Fruit fly (Drosophila melanogaster) whole organism, embryonic: Measurements from ENCODE around the gene CG45045.

Experiments used
- Bdp1 ChIP-seq: fragments of 200-800 bp; sonication (Bioruptor generic); optimal IDR thresholded peaks from 3 replicates; lab custom pipeline; 2016; ENCODE audit warnings: missing biosample characterization, missing genetic modification characterization
- CG10267 ChIP-seq: fragments of 200-800 bp; sonication (Bioruptor generic); optimal IDR thresholded peaks from 2 replicates; lab custom pipeline; 2018; ENCODE audit warnings: missing biosample characterization, mild to moderate bottlenecking, missing genetic modification characterization, moderate library complexity
- CG13624 ChIP-seq: fragments of 200-800 bp; sonication (Bioruptor generic); optimal IDR thresholded peaks from 2 replicates; lab custom pipeline; 2016; ENCODE audit warnings: missing biosample characterization, missing genetic modification characterization
- CG16779 ChIP-seq: fragments of 200-800 bp; sonication (Bioruptor generic); IDR thresholded peaks from 2 replicates; pipeline ENCODE4 v1.3.6; 2022; ENCODE audit warnings: missing biosample characterization, missing genetic modification characterization
- CG17612 ChIP-seq: fragments of 200-800 bp; sonication (Bioruptor generic); IDR thresholded peaks from 2 replicates; pipeline ENCODE4 v1.3.6; 2022; ENCODE audit warnings: missing biosample characterization, missing genetic modification characterization
- CG2120 ChIP-seq: fragments of 200-800 bp; sonication (Bioruptor generic); optimal IDR thresholded peaks from 3 replicates; lab custom pipeline; 2016; ENCODE audit warnings: missing biosample characterization, missing genetic modification characterization
- CG30431 ChIP-seq: fragments of 200-800 bp; sonication (Bioruptor generic); optimal IDR thresholded peaks from 2 replicates; lab custom pipeline; 2017; ENCODE audit warnings: missing biosample characterization, missing genetic modification characterization
- CG3838 ChIP-seq: fragments of 200-800 bp; sonication (Bioruptor generic); optimal IDR thresholded peaks from 3 replicates; lab custom pipeline; 2016; ENCODE audit warnings: missing biosample characterization, missing genetic modification characterization
- CG4328 ChIP-seq: fragments of 200-800 bp; sonication (Bioruptor generic); optimal IDR thresholded peaks from 3 replicates; lab custom pipeline; 2017; ENCODE audit warnings: missing biosample characterization, missing genetic modification reagents, missing genetic modification characterization
- CG4617 ChIP-seq: fragments of 200-800 bp; sonication (Bioruptor generic); optimal IDR thresholded peaks from 3 replicates; lab custom pipeline; 2016; ENCODE audit warnings: missing biosample characterization, missing genetic modification characterization, borderline replicate concordance
- CG6175 ChIP-seq: fragments of 200-800 bp; sonication (Bioruptor generic); IDR thresholded peaks from 3 replicates; pipeline ENCODE4 v1.3.6; 2022; ENCODE audit warnings: missing biosample characterization, missing genetic modification characterization
- CG7745 ChIP-seq: fragments of 200-800 bp; sonication (Bioruptor generic); optimal IDR thresholded peaks from 2 replicates; lab custom pipeline; 2018; ENCODE audit warnings: missing biosample characterization, mild to moderate bottlenecking, missing genetic modification characterization, moderate library complexity
- CG7786 ChIP-seq: fragments of 200-800 bp; sonication (Bioruptor generic); optimal IDR thresholded peaks from 2 replicates; lab custom pipeline; 2016; ENCODE audit warnings: missing biosample characterization, missing genetic modification characterization
- CG7928 ChIP-seq: fragments of 200-800 bp; sonication (Bioruptor generic); optimal IDR thresholded peaks from 2 replicates; lab custom pipeline; 2017; ENCODE audit warnings: missing biosample characterization, mild to moderate bottlenecking, missing genetic modification characterization
- CG8359 ChIP-seq: fragments of 200-800 bp; sonication (Bioruptor generic); optimal IDR thresholded peaks from 2 replicates; lab custom pipeline; 2017; ENCODE audit warnings: missing biosample characterization, mild to moderate bottlenecking, missing genetic modification characterization, borderline replicate concordance
- CG9727 ChIP-seq: fragments of 200-800 bp; sonication (Bioruptor generic); optimal IDR thresholded peaks from 3 replicates; lab custom pipeline; 2017; ENCODE audit warnings: missing biosample characterization, mild to moderate bottlenecking, missing genetic modification characterization
- Chrac-16 ChIP-seq: fragments of 200-800 bp; sonication (Bioruptor generic); optimal IDR thresholded peaks from 3 replicates; lab custom pipeline; 2016; ENCODE audit warnings: missing biosample characterization, missing genetic modification characterization
- Dbx ChIP-seq: fragments of 200-800 bp; sonication (Bioruptor generic); IDR thresholded peaks from 3 replicates; pipeline ENCODE4 v1.3.6; 2022; ENCODE audit warnings: missing biosample characterization, missing genetic modification characterization
- Dll ChIP-seq: fragments of 200-800 bp; sonication (Bioruptor generic); IDR thresholded peaks from 4 replicates; pipeline ENCODE4 v1.3.6; 2022; ENCODE audit warnings: missing biosample characterization, missing genetic modification characterization; ENCODE audit not compliant: partially characterized antibody
- Hey ChIP-seq: fragments of 200-800 bp; sonication (Bioruptor generic); optimal IDR thresholded peaks from 3 replicates; lab custom pipeline; 2018; ENCODE audit warnings: missing biosample characterization, mild to moderate bottlenecking, missing genetic modification characterization
- Hr78 ChIP-seq, 2 experiments: fragments of 200-800 bp in 1 of 2; fragments of >200 bp in 1 of 2; sonication (Bioruptor generic) in 1 of 2; optimal IDR thresholded peaks; 2 replicates each; lab custom pipeline; 2017 to 2019; ENCODE audit warnings: missing biosample characterization in 2 of 2, missing genetic modification characterization in 2 of 2, mild to moderate bottlenecking in 1 of 2, moderate library complexity in 1 of 2
- Lhr ChIP-seq: fragments of 200-800 bp; sonication (Bioruptor generic); optimal IDR thresholded peaks from 3 replicates; lab custom pipeline; 2017; ENCODE audit warnings: mild to moderate bottlenecking, missing biosample characterization, missing genetic modification reagents, missing genetic modification characterization
- MBD-R2 ChIP-seq: fragments of 200-800 bp; sonication (Bioruptor generic); IDR thresholded peaks from 2 replicates; pipeline ENCODE4 v1.3.6; 2022; ENCODE audit warnings: missing biosample characterization, missing genetic modification characterization
- MTF-1 ChIP-seq: fragments of 200-800 bp; sonication (Bioruptor generic); optimal IDR thresholded peaks from 2 replicates; lab custom pipeline; 2018; ENCODE audit warnings: missing biosample characterization, mild to moderate bottlenecking, missing genetic modification characterization, borderline replicate concordance
- Nf-YB ChIP-seq: fragments of 200-800 bp; sonication (Bioruptor generic); optimal IDR thresholded peaks from 3 replicates; lab custom pipeline; 2019; ENCODE audit warnings: missing biosample characterization, mild to moderate bottlenecking, missing genetic modification characterization, moderate library complexity
- Opbp ChIP-seq: fragments of 200-800 bp; sonication (Bioruptor generic); IDR thresholded peaks from 3 replicates; pipeline ENCODE4 v1.3.6; 2022; ENCODE audit warnings: missing biosample characterization, missing genetic modification characterization; ENCODE audit not compliant: partially characterized antibody
- Sry-β ChIP-seq: fragments of 200-800 bp; sonication (Bioruptor generic); optimal IDR thresholded peaks from 2 replicates; lab custom pipeline; 2018; ENCODE audit warnings: missing biosample characterization, mild to moderate bottlenecking, missing genetic modification characterization, moderate library complexity
- Xrp1 ChIP-seq: fragments of 200-800 bp; sonication (Bioruptor generic); IDR thresholded peaks from 2 replicates; pipeline ENCODE4 v1.3.6; 2022; ENCODE audit warnings: missing biosample characterization, missing genetic modification characterization
- ab ChIP-seq: fragments of 200-800 bp; sonication (Bioruptor generic); optimal IDR thresholded peaks from 2 replicates; lab custom pipeline; 2016; ENCODE audit warnings: missing biosample characterization, missing genetic modification characterization
- al ChIP-seq: fragments of 200-800 bp; sonication (Bioruptor generic); IDR thresholded peaks from 2 replicates; pipeline ENCODE4 v1.3.6; 2022; ENCODE audit warnings: missing biosample characterization, missing genetic modification characterization
- ash1 ChIP-seq: fragments of 200-800 bp; sonication (Bioruptor generic); optimal IDR thresholded peaks from 2 replicates; lab custom pipeline; 2018; ENCODE audit warnings: missing biosample characterization, mild to moderate bottlenecking, missing genetic modification characterization
- bcd ChIP-seq: fragments of 200-800 bp; sonication (Bioruptor generic); optimal IDR thresholded peaks from 2 replicates; lab custom pipeline; 2017; ENCODE audit warnings: missing biosample characterization, mild to moderate bottlenecking, missing genetic modification characterization
- bigmax ChIP-seq: fragments of 200-800 bp; sonication (Bioruptor generic); optimal IDR thresholded peaks from 2 replicates; lab custom pipeline; 2018; ENCODE audit warnings: missing biosample characterization, mild to moderate bottlenecking, missing genetic modification characterization
- bsh ChIP-seq, 2 experiments: fragments of 200-800 bp; sonication (Bioruptor generic); optimal IDR thresholded peaks; 2 replicates each; lab custom pipeline; 2017 to 2018; ENCODE audit warnings: mild to moderate bottlenecking in 2 of 2, missing biosample characterization in 2 of 2, missing genetic modification characterization in 2 of 2, moderate library complexity in 1 of 2
- cad ChIP-seq: fragments of >200 bp; optimal IDR thresholded peaks from 2 replicates; lab custom pipeline; 2017; ENCODE audit warnings: missing biosample characterization, missing genetic modification characterization
- cas ChIP-seq: fragments of 200-800 bp; sonication (Bioruptor generic); IDR thresholded peaks from 2 replicates; pipeline ENCODE4 v1.3.6; 2022; ENCODE audit warnings: missing biosample characterization, missing genetic modification characterization
- ewg ChIP-seq: fragments of 200-800 bp; sonication (Bioruptor generic); optimal IDR thresholded peaks from 3 replicates; lab custom pipeline; 2017; ENCODE audit warnings: mild to moderate bottlenecking, missing biosample characterization, missing genetic modification reagents, missing genetic modification characterization
- grn ChIP-seq: fragments of 200-800 bp; sonication (Bioruptor generic); optimal IDR thresholded peaks from 3 replicates; lab custom pipeline; 2017; ENCODE audit warnings: missing biosample characterization, missing genetic modification characterization
- nau ChIP-seq: fragments of 200-800 bp; sonication (Bioruptor generic); optimal IDR thresholded peaks from 3 replicates; lab custom pipeline; 2017; ENCODE audit warnings: missing biosample characterization, mild to moderate bottlenecking, missing genetic modification characterization, missing genetic modification reagents
- org-1 ChIP-seq: fragments of 200-800 bp; sonication (Bioruptor generic); optimal IDR thresholded peaks from 2 replicates; lab custom pipeline; 2017; ENCODE audit warnings: missing biosample characterization, missing genetic modification characterization
- pho ChIP-seq: fragments of 200-800 bp; sonication (Bioruptor generic); optimal IDR thresholded peaks from 2 replicates; lab custom pipeline; 2016; ENCODE audit warnings: missing biosample characterization, missing genetic modification characterization
- phol ChIP-seq: fragments of 200-800 bp; sonication (Bioruptor generic); optimal IDR thresholded peaks from 3 replicates; lab custom pipeline; 2018; ENCODE audit warnings: missing biosample characterization, mild to moderate bottlenecking, missing genetic modification characterization, moderate library complexity
- prd ChIP-seq, 3 experiments: fragments of >200 bp in 2 of 3; fragments of 200-800 bp in 1 of 3; sonication (Bioruptor generic) in 1 of 3; optimal IDR thresholded peaks in 2 of 3; IDR thresholded peaks in 1 of 3; 2 replicates in 2 of 3; 3 replicates in 1 of 3; pipeline versions ENCODE4 v1.3.6 to Lab custom; 2017 to 2022; ENCODE audit warnings: missing biosample characterization in 1 of 3, missing genetic modification characterization in 1 of 3
- run ChIP-seq: fragments of 200-800 bp; sonication (Bioruptor generic); optimal IDR thresholded peaks from 3 replicates; lab custom pipeline; 2018; ENCODE audit warnings: missing biosample characterization, mild to moderate bottlenecking, missing genetic modification characterization
- sens ChIP-seq: fragments of 200-800 bp; sonication (Bioruptor generic); peaks from one replicate; lab custom pipeline; 2016; ENCODE audit warnings: missing biosample characterization, missing genetic modification characterization
- sima ChIP-seq: fragments of 200-800 bp; sonication (Bioruptor generic); optimal IDR thresholded peaks from 2 replicates; lab custom pipeline; 2016; ENCODE audit warnings: missing biosample characterization, missing genetic modification characterization
- stc ChIP-seq: fragments of 200-800 bp; sonication (Bioruptor generic); IDR thresholded peaks from 2 replicates; pipeline ENCODE4 v1.3.6; 2022; ENCODE audit warnings: missing biosample characterization, missing genetic modification characterization
- tin ChIP-seq: fragments of 200-800 bp; sonication (Bioruptor generic); optimal IDR thresholded peaks from 3 replicates; lab custom pipeline; 2016; ENCODE audit warnings: missing biosample characterization, missing genetic modification characterization
- wek ChIP-seq: fragments of 200-800 bp; sonication (Bioruptor generic); optimal IDR thresholded peaks from 3 replicates; lab custom pipeline; 2018; ENCODE audit warnings: missing biosample characterization, mild to moderate bottlenecking, missing genetic modification characterization, moderate library complexity

The CG45045 gene

DNA sequence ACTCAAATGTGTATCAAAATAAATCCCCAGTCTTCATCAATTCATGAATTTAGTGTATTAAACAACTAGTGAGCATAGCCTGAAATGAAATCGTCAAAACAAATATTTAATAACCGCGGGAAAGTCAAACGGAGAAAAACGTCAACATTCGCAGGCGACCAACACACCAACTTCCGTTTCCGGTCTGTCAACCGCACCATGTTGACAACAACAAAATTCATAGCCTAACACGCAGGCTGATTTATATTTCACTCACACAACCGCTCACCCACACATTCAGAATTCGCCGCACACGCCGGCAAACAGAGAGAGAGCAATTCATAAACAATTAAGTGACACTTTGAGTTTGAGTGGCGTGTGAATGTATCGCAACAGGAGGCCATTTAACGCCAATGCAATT, 12.3 kb upstream of the CG45045 start (continued):
- TF ChIP-seq Hey, result peak; percentile 47
- no peak for TF ChIP-seq stc (GFP tag; lab: Robert Waterston, UW)
- no peak for TF ChIP-seq CG2120
- TF ChIP-seq pho (GFP tag; lab: Kevin White, UChicago), result no peak
- TF ChIP-seq bigmax, result no peak
- TF ChIP-seq Chrac-16 (GFP tag; lab: Kevin White, UChicago), result no peak
- TF ChIP-seq cas (GFP tag; lab: Robert Waterston, UW), result no peak
- peak; percentile 10 for TF ChIP-seq CG10267 (tag; lab: Kevin White, UChicago)
- no peak for TF ChIP-seq ash1
- TF ChIP-seq ewg (GFP tag; lab: Kevin White, UChicago), result peak; percentile 15
- TF ChIP-seq CG9727 (GFP tag; lab: Kevin White, UChicago), result peak; percentile 22
- TF ChIP-seq Dbx (GFP tag; lab: Robert Waterston, UW), result no peak
- TF ChIP-seq al (GFP tag; lab: Robert Waterston, UW), result no peak
- peak; percentile 20 for TF ChIP-seq Lhr (GFP tag; lab: Kevin White, UChicago)
- TF ChIP-seq CG16779 (GFP tag; lab: Robert Waterston, UW), result no peak
- peak; percentile 3 for TF ChIP-seq bcd (GFP tag; lab: Kevin White, UChicago)
- peak in 1 of 2 experiments; percentile 46 for TF ChIP-seq bsh (GFP tag; optimal IDR thresholded peaks at IDR 0.05; lab: Kevin White, UChicago)
- no peak for TF ChIP-seq Xrp1 (GFP tag; lab: Robert Waterston, UW)
- no peak for TF ChIP-seq sima (GFP tag; lab: Kevin White, UChicago)
- no peak for TF ChIP-seq Hr78 (GFP tag; optimal IDR thresholded peaks at IDR 0.05; lab: Kevin White, UChicago)
- no peak for TF ChIP-seq CG8359 (GFP tag; lab: Kevin White, UChicago)
- TF ChIP-seq wek (GFP tag; lab: Kevin White, UChicago), result peak; percentile 65
- TF ChIP-seq tin, result no peak
- no peak for TF ChIP-seq Opbp (GFP tag; lab: Robert Waterston, UW)
- TF ChIP-seq CG13624 (GFP tag; lab: Kevin White, UChicago), result no peak
- no peak for TF ChIP-seq org-1 (GFP tag; lab: Kevin White, UChicago)
- TF ChIP-seq Nf-YB (GFP tag; lab: Kevin White, UChicago), result no peak
- TF ChIP-seq nau, result peak; percentile 15
- TF ChIP-seq CG4328 (GFP tag; lab: Kevin White, UChicago), result no peak
- TF ChIP-seq MBD-R2 (GFP tag; lab: Robert Waterston, UW), result no peak
- TF ChIP-seq run (tag; lab: Kevin White, UChicago), result no peak
- TF ChIP-seq CG4617 (GFP tag; lab: Kevin White, UChicago), result no peak
- TF ChIP-seq CG7745 (tag; lab: Kevin White, UChicago), result no peak
- TF ChIP-seq ab (GFP tag; lab: Kevin White, UChicago), result no peak
- TF ChIP-seq CG3838, result no peak
- no peak for TF ChIP-seq CG17612 (GFP tag; lab: Robert Waterston, UW)
- no peak for TF ChIP-seq CG7786 (GFP tag; lab: Kevin White, UChicago)
- TF ChIP-seq Sry-β (GFP tag; lab: Kevin White, UChicago), result no peak
- peak; percentile 79 for TF ChIP-seq sens (GFP tag; lab: Kevin White, UChicago)
- TF ChIP-seq prd (optimal IDR thresholded peaks at IDR 0.05; lab: Kevin White, UChicago), result no peak
- no peak for TF ChIP-seq prd (GFP tag; IDR thresholded peaks at IDR 0.05; lab: Robert Waterston, UW)
- no peak for TF ChIP-seq CG7928 (GFP tag; lab: Kevin White, UChicago)
- no peak for TF ChIP-seq grn
- no peak for TF ChIP-seq CG6175 (GFP tag; lab: Robert Waterston, UW)
- peak; percentile 53 for TF ChIP-seq MTF-1 (GFP tag; lab: Kevin White, UChicago)
- no peak for TF ChIP-seq cad (GFP tag; lab: Kevin White, UChicago)
- TF ChIP-seq Dll (GFP tag; lab: Robert Waterston, UW), result no peak
- no peak for TF ChIP-seq Bdp1 (GFP tag; lab: Kevin White, UChicago)
- TF ChIP-seq CG30431 (GFP tag; lab: Kevin White, UChicago), result no peak
- TF ChIP-seq phol (tag; lab: Kevin White, UChicago), result peak; percentile 50
